Worm (Caenorhabditis elegans) whole organism, L2 larva: ENCODE results near the gene ndx-9.

ENCODE experiments used
- F13H6.1 ChIP-seq: sonication (generic microtip); optimal IDR thresholded peaks from 2 replicates; lab custom pipeline; 2016; ENCODE audit warnings: missing genetic modification characterization, missing compliant biosample characterization
- blmp-1 ChIP-seq: sonication (generic microtip); optimal IDR thresholded peaks from 2 replicates; lab custom pipeline; 2017; ENCODE audit warnings: missing genetic modification characterization, mild to moderate bottlenecking, missing compliant biosample characterization, antibody characterized with exemption, moderate library complexity; ENCODE audit not compliant: insufficient read depth
- ceh-82 ChIP-seq: fragments of 150-350 bp; optimal IDR thresholded peaks from 2 replicates; lab custom pipeline; 2014; ENCODE audit warnings: missing biosample characterization, missing genetic modification characterization
- egl-27 ChIP-seq: sonication (generic microtip); optimal IDR thresholded peaks from 3 replicates; lab custom pipeline; 2017; ENCODE audit warnings: missing biosample characterization, missing genetic modification reagents, missing genetic modification characterization
- lin-13 ChIP-seq: fragments of 150-350 bp; optimal IDR thresholded peaks from 2 replicates; lab custom pipeline; 2014; ENCODE audit warnings: missing biosample characterization, missing genetic modification reagents, missing genetic modification characterization
- lsy-2 ChIP-seq, 2 experiments: fragments of 150-350 bp in 1 of 2; sonication (generic microtip) in 1 of 2; optimal IDR thresholded peaks; 2 replicates each; lab custom pipeline; 2014 to 2017; ENCODE audit warnings: missing biosample characterization in 2 of 2, missing genetic modification characterization in 2 of 2
- nhr-12 ChIP-seq: fragments of 150-350 bp; optimal IDR thresholded peaks from 2 replicates; lab custom pipeline; 2014; ENCODE audit warnings: missing biosample characterization, missing genetic modification characterization
- nhr-237 ChIP-seq: fragments of 150-350 bp; optimal IDR thresholded peaks from 2 replicates; lab custom pipeline; 2014; ENCODE audit warnings: missing biosample characterization, missing genetic modification characterization
- nhr-6 ChIP-seq: fragments of 150-350 bp; optimal IDR thresholded peaks from 2 replicates; lab custom pipeline; 2014; ENCODE audit warnings: missing biosample characterization, missing genetic modification characterization
- skn-1 ChIP-seq: sonication (generic microtip); optimal IDR thresholded peaks from 2 replicates; lab custom pipeline; 2017; ENCODE audit warnings: missing biosample characterization, missing genetic modification characterization
- snpc-4 ChIP-seq: fragments of 150-350 bp; optimal IDR thresholded peaks from 2 replicates; lab custom pipeline; 2014; ENCODE audit warnings: missing biosample characterization, missing genetic modification characterization

DNA sequence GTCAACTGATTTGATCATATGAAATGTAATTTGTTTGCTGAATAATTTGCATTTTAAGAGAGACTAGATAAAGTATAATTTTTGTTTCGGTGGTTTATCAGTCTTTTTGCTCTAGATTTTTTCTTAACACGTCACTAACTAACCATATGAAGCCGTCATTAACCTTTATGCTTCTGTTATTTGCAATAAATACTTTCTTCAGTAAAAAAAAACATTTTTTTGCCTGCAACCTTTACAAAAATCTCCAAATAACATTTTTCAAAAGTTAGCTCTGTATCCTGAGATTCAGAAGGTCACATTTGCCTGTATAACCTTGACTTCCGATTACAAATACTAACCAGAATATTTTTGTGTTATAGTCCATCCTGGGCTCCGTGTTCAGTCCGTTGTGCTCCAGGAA, 41.1 kb downstream of the ndx-9 start:
- TF ChIP-seq egl-27 (tag; lab: Kevin White, UChicago): no peak
- no peak for TF ChIP-seq blmp-1 (tag; lab: Kevin White, UChicago)
- TF ChIP-seq skn-1 (tag; lab: Kevin White, UChicago): no peak
- TF ChIP-seq lin-13 (GFP tag; lab: Kevin White, UChicago): no peak
- TF ChIP-seq F13H6.1 (tag; lab: Kevin White, UChicago): no peak
- no peak for TF ChIP-seq lsy-2 (tag; optimal IDR thresholded peaks at IDR 0.05; lab: Kevin White, UChicago)
- no peak for TF ChIP-seq nhr-237
- no peak for TF ChIP-seq snpc-4 (tag; lab: Kevin White, UChicago)
- TF ChIP-seq nhr-6 (tag; lab: Kevin White, UChicago): no peak
- TF ChIP-seq ceh-82 (tag; lab: Kevin White, UChicago): no peak
- TF ChIP-seq nhr-12 (tag; lab: Kevin White, UChicago): no peak
